Fruit fly (Drosophila melanogaster) whole organism, wandering third instar larva: ENCODE data around the gene Atg14.

ENCODE experiments used
- Abd-B ChIP-seq: fragments of >200 bp; optimal IDR thresholded peaks from 2 replicates; lab custom pipeline; 2017; ENCODE audit warnings: missing biosample characterization, missing genetic modification characterization
- CG32264 ChIP-seq: fragments of 200-800 bp; sonication (Bioruptor generic); optimal IDR thresholded peaks from 2 replicates; lab custom pipeline; 2016; ENCODE audit warnings: missing biosample characterization, missing genetic modification characterization
- CG9705 ChIP-seq: fragments of 200-800 bp; sonication (Bioruptor generic); optimal IDR thresholded peaks from 2 replicates; lab custom pipeline; 2018; ENCODE audit warnings: missing biosample characterization, mild to moderate bottlenecking, missing genetic modification characterization
- CrebA ChIP-seq: fragments of 200-800 bp; sonication (Bioruptor generic); optimal IDR thresholded peaks from 2 replicates; lab custom pipeline; 2016; ENCODE audit warnings: missing biosample characterization, mild to moderate bottlenecking, missing genetic modification characterization, borderline replicate concordance
- Dfd ChIP-seq: fragments of >200 bp; optimal IDR thresholded peaks from 2 replicates; lab custom pipeline; 2017; ENCODE audit warnings: missing biosample characterization, missing genetic modification characterization
- Dif ChIP-seq: fragments of 200-275, 200-300 bp; sonication (Bioruptor generic); optimal IDR thresholded peaks from 2 replicates; lab custom pipeline; 2018; ENCODE audit warnings: missing biosample characterization, missing genetic modification characterization; ENCODE audit not compliant: partially characterized antibody
- GATAd ChIP-seq: sonication (Bioruptor generic); optimal IDR thresholded peaks from 2 replicates; lab custom pipeline; 2016; ENCODE audit warnings: missing biosample characterization, missing genetic modification characterization
- HLH106 ChIP-seq: fragments of 200-800 bp; optimal IDR thresholded peaks from 3 replicates; lab custom pipeline; 2019; ENCODE audit warnings: missing biosample characterization, mild to moderate bottlenecking, missing genetic modification characterization, moderate library complexity
- Hnf4 ChIP-seq: fragments of 200-800 bp; sonication (Bioruptor generic); optimal IDR thresholded peaks from 2 replicates; lab custom pipeline; 2016; ENCODE audit warnings: missing biosample characterization, mild to moderate bottlenecking, missing genetic modification characterization
- Hr78 ChIP-seq: fragments of >200 bp; optimal IDR thresholded peaks from 2 replicates; lab custom pipeline; 2017; ENCODE audit warnings: missing biosample characterization, missing genetic modification characterization
- Hr83 ChIP-seq: fragments of 200-300 bp; sonication (Bioruptor generic); optimal IDR thresholded peaks from 2 replicates; lab custom pipeline; 2016; ENCODE audit warnings: missing biosample characterization, mild to moderate bottlenecking, missing genetic modification characterization, moderate library complexity; ENCODE audit not compliant: poor library complexity, severe bottlenecking
- Jra ChIP-seq: sonication (Bioruptor generic); optimal IDR thresholded peaks from 2 replicates; lab custom pipeline; 2016; ENCODE audit warnings: missing biosample characterization, missing genetic modification characterization
- Mio ChIP-seq: sonication (Bioruptor generic); optimal IDR thresholded peaks from 2 replicates; lab custom pipeline; 2016; ENCODE audit warnings: missing biosample characterization, missing genetic modification characterization
- Myc ChIP-seq: fragments of >200 bp; optimal IDR thresholded peaks from 2 replicates; lab custom pipeline; 2017
- N ChIP-seq: fragments of >200 bp; optimal IDR thresholded peaks from 2 replicates; lab custom pipeline; 2018; ENCODE audit warnings: missing biosample characterization, missing external identifiers, missing genetic modification characterization
- OdsH ChIP-seq: fragments of 200-800 bp; sonication (Bioruptor generic); optimal IDR thresholded peaks from 2 replicates; lab custom pipeline; 2016; ENCODE audit warnings: missing biosample characterization, mild to moderate bottlenecking, missing genetic modification characterization
- Rel ChIP-seq, 2 experiments: fragments of 200-800 bp; sonication (Bioruptor generic) in 1 of 2; optimal IDR thresholded peaks; 2 replicates in 1 of 2; 3 replicates in 1 of 2; lab custom pipeline; 2016 to 2019; ENCODE audit warnings: mild to moderate bottlenecking in 2 of 2, missing biosample characterization in 2 of 2, missing genetic modification characterization in 2 of 2, moderate library complexity in 1 of 2
- Sp1 ChIP-seq: fragments of 200-800 bp; sonication (Bioruptor generic); optimal IDR thresholded peaks from 3 replicates; lab custom pipeline; 2019; ENCODE audit warnings: missing biosample characterization, mild to moderate bottlenecking, missing genetic modification characterization, moderate library complexity
- Vsx2 ChIP-seq: fragments of 200-300, 225-300 bp; sonication (Bioruptor generic); optimal IDR thresholded peaks from 2 replicates; lab custom pipeline; 2018; ENCODE audit warnings: missing biosample characterization, missing genetic modification characterization; ENCODE audit not compliant: partially characterized antibody
- br ChIP-seq: fragments of 200-800 bp; sonication (Bioruptor generic); optimal IDR thresholded peaks from 2 replicates; lab custom pipeline; 2016; ENCODE audit warnings: missing biosample characterization, missing genetic modification characterization
- brk ChIP-seq: fragments of 200-800 bp; sonication (Bioruptor generic); optimal IDR thresholded peaks from 2 replicates; lab custom pipeline; 2016; ENCODE audit warnings: missing biosample characterization, mild to moderate bottlenecking, missing genetic modification characterization
- dl ChIP-seq, 2 experiments: fragments of 175-275, 200-275 bp in 1 of 2; fragments of 200-275 bp in 1 of 2; sonication (Bioruptor generic); optimal IDR thresholded peaks; lab custom pipeline; 2018; ENCODE audit warnings: mild to moderate bottlenecking in 2 of 2, missing biosample characterization in 2 of 2, missing genetic modification characterization in 2 of 2, moderate library complexity in 2 of 2; ENCODE audit not compliant: partially characterized antibody in 2 of 2, insufficient read depth in 1 of 2
- dmrt93B ChIP-seq: fragments of 200-800 bp; sonication (Bioruptor generic); optimal IDR thresholded peaks from 2 replicates; lab custom pipeline; 2018; ENCODE audit warnings: missing biosample characterization, mild to moderate bottlenecking, missing genetic modification characterization
- dsf ChIP-seq: sonication (Bioruptor generic); optimal IDR thresholded peaks from 2 replicates; lab custom pipeline; 2016; ENCODE audit warnings: missing biosample characterization, missing genetic modification characterization, borderline replicate concordance
- ey ChIP-seq: fragments of 200-800 bp; sonication (Bioruptor generic); optimal IDR thresholded peaks from 2 replicates; lab custom pipeline; 2016; ENCODE audit warnings: missing biosample characterization, missing genetic modification characterization
- foxo ChIP-seq, 2 experiments: fragments of 200-800 bp; sonication (Bioruptor generic); optimal IDR thresholded peaks; 2 replicates in 1 of 2; 3 replicates in 1 of 2; lab custom pipeline; 2016 to 2017; ENCODE audit warnings: missing biosample characterization in 2 of 2, missing genetic modification characterization in 2 of 2
- fru ChIP-seq: fragments of 200-800 bp; sonication (Bioruptor generic); optimal IDR thresholded peaks from 3 replicates; lab custom pipeline; 2016; ENCODE audit warnings: missing biosample characterization, mild to moderate bottlenecking, missing genetic modification characterization
- h ChIP-seq: fragments of 200-800 bp; sonication (Bioruptor generic); optimal IDR thresholded peaks from 3 replicates; lab custom pipeline; 2016; ENCODE audit warnings: missing biosample characterization, mild to moderate bottlenecking, missing genetic modification characterization
- jim ChIP-seq: fragments of 175-275, 200-325 bp; sonication (Bioruptor generic); optimal IDR thresholded peaks from 2 replicates; lab custom pipeline; 2016; ENCODE audit warnings: missing biosample characterization, mild to moderate bottlenecking, missing genetic modification characterization
- lola ChIP-seq: fragments of >200 bp; optimal IDR thresholded peaks from 2 replicates; lab custom pipeline; 2017; ENCODE audit warnings: missing biosample characterization, missing genetic modification characterization
- pan ChIP-seq: fragments of >200 bp; optimal IDR thresholded peaks from 2 replicates; lab custom pipeline; 2017
- psq ChIP-seq: fragments of 200-800 bp; sonication (Bioruptor generic); optimal IDR thresholded peaks from 3 replicates; lab custom pipeline; 2017; ENCODE audit warnings: missing biosample characterization, mild to moderate bottlenecking, missing genetic modification characterization, moderate library complexity
- rgr ChIP-seq: fragments of 200-800 bp; sonication (Bioruptor generic); optimal IDR thresholded peaks from 3 replicates; lab custom pipeline; 2016; ENCODE audit warnings: missing biosample characterization, mild to moderate bottlenecking, missing genetic modification characterization
- sage ChIP-seq: fragments of 200-800 bp; sonication (Bioruptor generic); optimal IDR thresholded peaks from 2 replicates; lab custom pipeline; 2016; ENCODE audit warnings: missing biosample characterization, mild to moderate bottlenecking, missing genetic modification characterization
- sv ChIP-seq: fragments of 200-800 bp; sonication (Bioruptor generic); optimal IDR thresholded peaks from 3 replicates; lab custom pipeline; 2016; ENCODE audit warnings: missing biosample characterization, missing genetic modification characterization
- tai ChIP-seq: sonication (Bioruptor generic); optimal IDR thresholded peaks from 2 replicates; lab custom pipeline; 2016; ENCODE audit warnings: missing biosample characterization, missing genetic modification characterization
- usp ChIP-seq: fragments of >200 bp; optimal IDR thresholded peaks from 2 replicates; lab custom pipeline; 2017; ENCODE audit warnings: missing biosample characterization, missing genetic modification characterization
- woc ChIP-seq: sonication (Bioruptor generic); optimal IDR thresholded peaks from 2 replicates; lab custom pipeline; 2016; ENCODE audit warnings: missing biosample characterization, mild to moderate bottlenecking, missing genetic modification characterization

The Atg14 gene

DNA sequence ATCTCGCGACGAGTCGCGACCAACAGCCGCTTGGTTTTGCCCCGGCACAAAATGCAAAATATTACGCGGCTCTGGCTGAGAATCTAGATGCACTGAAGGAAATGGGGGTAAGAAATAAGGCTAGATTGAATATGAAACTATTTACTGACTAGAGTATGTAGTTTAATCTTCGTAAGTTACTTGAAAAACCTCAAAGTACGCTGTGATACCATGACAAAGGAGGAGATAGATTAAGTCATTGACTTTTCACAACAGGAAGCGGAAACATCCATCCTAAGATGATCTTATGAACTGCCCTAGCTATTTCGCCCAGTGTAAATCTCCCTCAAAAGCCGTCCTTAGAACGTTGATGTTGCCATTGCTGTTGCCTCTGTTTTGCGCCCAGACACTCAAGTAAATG is 22.0 kb upstream of the Atg14 start:
- peak; percentile 5 for TF ChIP-seq h (GFP tag; lab: Kevin White, UChicago)
- TF ChIP-seq usp = no peak
- peak; percentile 13 for TF ChIP-seq HLH106 (tag; lab: Kevin White, UChicago)
- peak; percentile 23 for TF ChIP-seq fru
- peak in 1 of 2 experiments; percentile 10 for TF ChIP-seq foxo (GFP tag; optimal IDR thresholded peaks at IDR 0.05; lab: Kevin White, UChicago)
- peak; percentile 25 for TF ChIP-seq ey (GFP tag; lab: Kevin White, UChicago)
- TF ChIP-seq rgr (GFP tag; lab: Kevin White, UChicago) = peak; percentile 19
- TF ChIP-seq jim (GFP tag; lab: Kevin White, UChicago) = no peak
- TF ChIP-seq Dfd (GFP tag; lab: Kevin White, UChicago) = no peak

DNA sequence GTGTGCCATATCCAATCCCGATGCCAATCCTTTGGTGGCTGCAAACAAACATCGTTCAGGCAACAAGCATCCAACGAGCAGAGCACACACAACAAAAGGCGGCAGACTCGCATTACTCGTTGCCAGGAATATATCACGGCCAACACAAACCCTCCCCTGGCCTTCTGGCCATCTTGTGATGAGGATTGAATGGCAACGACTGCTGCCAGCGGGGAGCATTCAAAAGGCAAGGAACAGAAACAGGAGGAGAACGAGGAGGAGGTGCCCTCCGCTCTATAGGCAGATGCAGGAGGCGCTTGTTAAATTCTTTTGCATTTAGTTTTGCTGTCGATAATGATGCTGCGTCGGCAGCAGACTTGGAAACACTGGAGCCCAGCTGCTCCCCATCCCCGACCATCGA is 20.7 kb upstream of the Atg14 start:
- no peak for TF ChIP-seq dl (GFP tag; optimal IDR thresholded peaks at IDR 0.05; lab: Kevin White, UChicago; ENCODE audit: insufficient read depth in 1 of 2, partially characterized antibody in 2 of 2)
- TF ChIP-seq woc (GFP tag; lab: Kevin White, UChicago) = no peak
- peak; percentile 33 for TF ChIP-seq Dif (GFP tag; lab: Kevin White, UChicago)
- peak; percentile 46 for TF ChIP-seq Hr83 (GFP tag; lab: Kevin White, UChicago)
- TF ChIP-seq, all 38 proteins: peak for 2

DNA sequence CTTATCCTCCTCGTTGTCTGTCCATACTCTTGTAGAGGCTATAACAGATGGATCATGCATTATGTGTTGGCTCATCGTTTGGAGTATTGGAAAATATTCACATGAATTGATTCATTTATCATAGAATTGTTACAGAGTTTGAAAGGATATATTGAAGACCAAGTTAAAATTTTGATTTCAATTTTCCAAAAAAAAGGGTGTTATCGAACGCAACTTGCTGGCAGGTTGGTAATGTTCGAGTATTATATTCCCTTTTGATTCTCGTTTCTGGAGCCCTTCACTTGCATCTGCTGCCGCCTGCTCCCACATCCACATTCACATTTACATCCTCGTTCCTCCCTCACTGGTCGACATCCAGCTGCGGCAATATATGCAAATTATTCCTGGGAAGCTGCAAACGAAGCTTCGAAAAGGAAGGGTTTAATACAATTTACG is 20.2 kb upstream of the Atg14 start:
- TF ChIP-seq brk (GFP tag; lab: Kevin White, UChicago) = no peak
- TF ChIP-seq ey (GFP tag; lab: Kevin White, UChicago) = peak; percentile 91
- TF ChIP-seq OdsH (GFP tag; lab: Kevin White, UChicago) = peak; percentile 87
- no peak for TF ChIP-seq Myc (lab: Kevin White, UChicago)
- TF ChIP-seq Sp1 (GFP tag; lab: Kevin White, UChicago) = peak; percentile 88
- no peak for TF ChIP-seq GATAd (GFP tag; lab: Kevin White, UChicago)
- no peak for TF ChIP-seq pan (lab: Kevin White, UChicago)
- no peak for TF ChIP-seq Hnf4 (GFP tag; lab: Kevin White, UChicago)
- TF ChIP-seq lola = no peak
- TF ChIP-seq sv (GFP tag; lab: Kevin White, UChicago) = no peak
- TF ChIP-seq tai = no peak
- TF ChIP-seq jim (GFP tag; lab: Kevin White, UChicago) = no peak
- no peak for TF ChIP-seq dl (GFP tag; optimal IDR thresholded peaks at IDR 0.05; lab: Kevin White, UChicago; ENCODE audit: insufficient read depth in 1 of 2, partially characterized antibody in 2 of 2)
- TF ChIP-seq psq (GFP tag; lab: Kevin White, UChicago) = peak; percentile 93
- no peak for TF ChIP-seq Hr83 (GFP tag; lab: Kevin White, UChicago)
- no peak for TF ChIP-seq Vsx2 (GFP tag; lab: Kevin White, UChicago)
- no peak for TF ChIP-seq N (GFP tag; lab: Kevin White, UChicago)
- no peak for TF ChIP-seq CrebA
- TF ChIP-seq Jra (GFP tag; lab: Kevin White, UChicago) = no peak
- no peak for TF ChIP-seq dsf
- no peak for TF ChIP-seq Hr78 (GFP tag; lab: Kevin White, UChicago)
- TF ChIP-seq HLH106 (tag; lab: Kevin White, UChicago) = peak; percentile 82
- TF ChIP-seq Rel (GFP tag; optimal IDR thresholded peaks at IDR 0.05; lab: Kevin White, UChicago) = no peak
- TF ChIP-seq Rel (tag; optimal IDR thresholded peaks at IDR 0.05; lab: Kevin White, UChicago) = peak; percentile 16
- peak; percentile 92 for TF ChIP-seq fru
- TF ChIP-seq CG32264 (GFP tag; lab: Kevin White, UChicago) = no peak
- TF ChIP-seq dmrt93B (GFP tag; lab: Kevin White, UChicago) = peak; percentile 70
- no peak for TF ChIP-seq Abd-B (GFP tag; lab: Kevin White, UChicago)
- peak; percentile 87 for TF ChIP-seq rgr (GFP tag; lab: Kevin White, UChicago)
- peak in 1 of 2 experiments; percentile 89 for TF ChIP-seq foxo (GFP tag; optimal IDR thresholded peaks at IDR 0.05; lab: Kevin White, UChicago)
- TF ChIP-seq CG9705 (GFP tag; lab: Kevin White, UChicago) = peak; percentile 35
- TF ChIP-seq Dfd (GFP tag; lab: Kevin White, UChicago) = no peak
- TF ChIP-seq Mio (GFP tag; lab: Kevin White, UChicago) = no peak
- TF ChIP-seq usp = no peak
- no peak for TF ChIP-seq Dif (GFP tag; lab: Kevin White, UChicago)
- peak; percentile 65 for TF ChIP-seq sage (GFP tag; lab: Kevin White, UChicago)
- peak; percentile 95 for TF ChIP-seq h (GFP tag; lab: Kevin White, UChicago)
- peak; percentile 87 for TF ChIP-seq woc (GFP tag; lab: Kevin White, UChicago)
- TF ChIP-seq br (GFP tag; lab: Kevin White, UChicago) = peak; percentile 85
